Worm (Caenorhabditis elegans) whole organism, midembryonic: ENCODE results near the gene ZK896.4.

Source experiments
- T22C8.4 ChIP-seq: fragments of 200-800 bp; sonication (Bioruptor generic); IDR thresholded peaks from 2 replicates; pipeline ENCODE4 v1.3.6; 2022; ENCODE audit warnings: missing genetic modification characterization, missing compliant biosample characterization
- flt-1 ChIP-seq: fragments of 200-800 bp; sonication (Bioruptor generic); IDR thresholded peaks from 2 replicates; pipeline ENCODE4 v1.3.6; 2022; ENCODE audit warnings: missing genetic modification characterization, missing compliant biosample characterization
- klf-2 ChIP-seq: fragments of 200-800 bp; sonication (Bioruptor generic); conservative IDR thresholded peaks from 2 replicates; pipeline ENCODE4 v1.3.6; 2022; ENCODE audit warnings: missing genetic modification reagents, missing genetic modification characterization, missing compliant biosample characterization
- ref-1 ChIP-seq: fragments of 200-800 bp; sonication (Bioruptor generic); conservative IDR thresholded peaks from 2 replicates; pipeline ENCODE4 v1.3.6; 2022; ENCODE audit warnings: missing genetic modification reagents, missing genetic modification characterization, missing compliant biosample characterization
- tab-1 ChIP-seq: fragments of 200-800 bp; sonication (Bioruptor generic); IDR thresholded peaks from 2 replicates; pipeline ENCODE4 v1.3.6; 2022; ENCODE audit warnings: missing genetic modification characterization, missing compliant biosample characterization
- ztf-23 ChIP-seq: fragments of 200-800 bp; sonication (Bioruptor generic); IDR thresholded peaks from 2 replicates; pipeline ENCODE4 v1.3.6; 2022; ENCODE audit warnings: missing genetic modification reagents, missing genetic modification characterization, missing compliant biosample characterization

DNA sequence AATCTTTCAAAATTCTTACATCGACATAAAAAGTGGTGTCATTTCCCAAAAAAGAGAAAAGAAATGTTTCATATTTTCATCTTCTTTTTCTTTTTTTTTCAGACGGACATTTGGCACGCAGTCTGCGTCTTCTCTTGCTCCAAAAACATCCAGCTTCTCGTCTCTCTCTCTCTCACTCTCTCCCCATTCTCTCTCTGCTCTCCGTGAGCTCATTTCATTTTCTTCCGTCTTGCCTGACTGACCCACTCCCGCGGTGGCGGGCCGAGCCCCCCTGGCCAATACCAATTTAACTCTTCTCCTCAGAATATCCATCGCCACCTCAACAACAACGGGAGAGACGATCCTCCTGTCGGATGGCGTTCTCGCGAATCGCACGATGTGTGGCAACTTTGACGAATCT lies 37.5 kb downstream of the ZK896.4 start, which contains the start of gene txt-19:
- no peak for TF ChIP-seq klf-2
- TF ChIP-seq ztf-23, result no peak
- TF ChIP-seq T22C8.4 (GFP tag; lab: Robert Waterston, UW), result no peak
- no peak for TF ChIP-seq ref-1
- no peak for TF ChIP-seq flt-1 (GFP tag; lab: Robert Waterston, UW)
- no peak for TF ChIP-seq tab-1
